Fruit fly (Drosophila melanogaster) S2 (cell line): ENCODE data around the gene CG3294.

Experiments
- CG8478 ChIP-seq: fragments of >200 bp; optimal IDR thresholded peaks from 2 replicates; lab custom pipeline; 2018
- CTCF ChIP-seq, 2 experiments: fragments of >200 bp; optimal IDR thresholded peaks; 2 replicates each; lab custom pipeline; 2018

The CG3294 gene

dm6 chr2L:4813023-4813339, 18.6 kb downstream of the CG3294 start:
- TF ChIP-seq CG8478 (lab: Kevin White, UChicago) (no peak), CTCF (optimal IDR thresholded peaks at IDR 0.05; lab: Kevin White, UChicago) (no peak)

dm6 chr2L:4818056-4818455, 23.7 kb downstream of the CG3294 start, which contains the start of gene CG3225:
Gene CG3225 (minus strand): TSS chr2L:4818245.
- TF ChIP-seq CTCF (optimal IDR thresholded peaks at IDR 0.05; lab: Kevin White, UChicago) (no peak), CG8478 (lab: Kevin White, UChicago) (no peak)

DNA sequence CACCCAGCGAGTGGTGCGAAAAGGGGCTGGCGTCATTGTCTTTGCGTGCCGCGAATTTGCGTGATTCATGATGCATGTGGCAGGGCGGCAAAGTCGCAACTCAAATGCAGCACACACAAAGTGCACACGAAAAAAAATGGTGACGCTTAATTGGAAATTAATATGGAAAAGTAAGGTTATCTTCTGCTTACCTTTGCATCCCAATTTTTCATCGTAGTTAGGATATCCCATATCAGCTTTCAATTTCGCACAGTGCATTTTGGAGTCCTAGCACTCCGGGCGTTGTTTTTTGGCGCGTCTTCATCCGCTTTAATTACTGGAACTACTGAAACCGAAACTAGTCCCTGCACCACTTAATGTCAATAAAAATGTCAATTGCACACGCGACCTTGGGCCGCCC, 25.6 kb downstream of the CG3294 start:
- TF ChIP-seq CG8478 (lab: Kevin White, UChicago) = no peak
- TF ChIP-seq CTCF (optimal IDR thresholded peaks at IDR 0.05; lab: Kevin White, UChicago) = no peak

DNA sequence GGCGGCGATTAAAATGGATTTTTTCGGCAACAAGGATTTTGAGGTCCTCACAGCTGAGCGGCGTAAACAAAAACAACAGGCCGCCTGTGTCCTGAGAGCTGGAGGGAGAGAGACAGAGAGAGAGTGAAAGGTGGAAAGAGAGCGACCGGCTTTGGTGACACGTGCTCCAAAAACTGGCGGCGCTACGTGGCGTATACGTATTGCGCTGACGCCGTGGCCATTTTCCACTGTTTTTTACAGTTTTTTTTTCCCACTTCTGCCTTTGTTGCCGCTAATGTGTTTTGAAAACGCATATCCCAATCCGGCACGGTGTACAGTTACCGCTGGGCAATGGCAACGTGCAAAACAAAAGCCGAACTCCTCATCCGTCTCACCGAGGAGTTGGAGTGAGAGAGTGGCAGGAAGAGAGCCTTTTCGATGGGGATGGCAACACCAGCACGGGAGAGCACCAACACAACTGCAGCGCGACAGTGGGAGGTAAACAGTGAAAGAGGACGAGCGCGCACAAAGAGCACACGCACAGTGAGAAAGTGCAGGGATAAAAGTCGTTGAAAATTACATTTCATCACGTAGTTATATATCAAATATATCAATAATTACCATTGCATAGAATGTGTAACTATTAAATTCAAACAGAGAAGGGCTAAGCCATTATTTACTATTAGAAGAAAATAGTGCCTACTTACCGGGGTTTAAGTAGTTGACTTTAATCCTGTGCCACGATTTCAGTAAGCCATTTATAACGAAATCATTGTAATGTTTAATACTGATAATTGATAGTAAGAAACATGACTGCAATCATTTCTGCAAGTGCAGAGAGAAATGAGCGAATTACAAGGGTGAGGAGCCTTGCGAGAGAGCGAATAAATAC, 26.3 kb downstream of the CG3294 start:
- TF ChIP-seq CG8478 (lab: Kevin White, UChicago) = no peak
- no peak for TF ChIP-seq CTCF (optimal IDR thresholded peaks at IDR 0.05; lab: Kevin White, UChicago)

- TF ChIP-seq CG8478 (lab: Kevin White, UChicago) (no peak), CTCF (optimal IDR thresholded peaks at IDR 0.05; lab: Kevin White, UChicago) (no peak)
Measured at dm6 chr2L:4821319-4821717, 27.0 kb downstream of the CG3294 start.

- no peak for TF ChIP-seq CG8478 (lab: Kevin White, UChicago)
- TF ChIP-seq CTCF (optimal IDR thresholded peaks at IDR 0.05; lab: Kevin White, UChicago) = no peak
Measured at dm6 chr2L:4821757-4822156, 27.4 kb downstream of the CG3294 start, which contains the start of gene CG15628. Gene CG15628 (plus strand): TSS chr2L:4821774.

dm6 chr2L:4822258-4822657, 27.9 kb downstream of the CG3294 start:
- TF ChIP-seq CTCF (optimal IDR thresholded peaks at IDR 0.05; lab: Kevin White, UChicago) (no peak), CG8478 (lab: Kevin White, UChicago) (no peak)

DNA sequence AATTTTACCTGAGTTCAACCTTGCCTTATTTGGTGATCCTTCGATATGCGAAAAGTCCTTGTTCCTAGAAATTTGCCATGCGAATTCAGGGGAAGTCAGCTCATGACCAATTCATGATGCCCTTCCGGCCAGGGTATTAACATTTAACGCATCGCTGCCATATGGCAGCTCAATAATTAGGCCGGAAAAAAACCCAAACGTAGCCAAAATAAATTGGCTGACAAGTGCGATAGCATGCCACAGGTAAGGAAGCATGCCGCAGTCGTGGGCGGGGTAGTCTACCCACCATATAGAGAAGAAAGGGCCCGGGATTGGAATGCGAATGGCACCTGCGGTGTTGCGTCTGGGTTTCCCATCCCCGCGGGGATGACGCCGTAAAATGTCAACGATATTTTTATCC, 29.4 kb downstream of the CG3294 start:
- TF ChIP-seq CTCF (optimal IDR thresholded peaks at IDR 0.05; lab: Kevin White, UChicago) (no peak), CG8478 (lab: Kevin White, UChicago) (no peak)

DNA sequence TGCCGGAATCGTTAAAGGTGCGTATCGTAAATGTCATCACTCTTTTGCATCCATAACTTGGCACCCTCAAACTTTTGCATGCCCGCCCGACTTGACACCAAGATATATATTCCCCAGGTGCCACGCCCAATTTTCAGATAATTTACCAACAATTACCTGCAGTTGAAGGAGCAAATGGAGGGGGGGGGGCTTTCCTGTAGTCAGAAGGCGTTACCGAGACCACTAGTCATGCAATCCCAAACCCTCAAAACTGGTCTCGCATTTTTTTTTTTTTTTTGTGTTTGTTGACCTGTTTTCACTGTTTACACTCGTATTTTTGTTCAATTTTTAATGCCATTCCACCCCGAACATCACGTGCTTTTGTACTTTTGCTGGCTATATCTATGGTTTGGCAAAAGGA, 31.3 kb downstream of the CG3294 start:
- no peak for TF ChIP-seq CTCF (optimal IDR thresholded peaks at IDR 0.05; lab: Kevin White, UChicago)
- TF ChIP-seq CG8478 (lab: Kevin White, UChicago) = no peak

DNA sequence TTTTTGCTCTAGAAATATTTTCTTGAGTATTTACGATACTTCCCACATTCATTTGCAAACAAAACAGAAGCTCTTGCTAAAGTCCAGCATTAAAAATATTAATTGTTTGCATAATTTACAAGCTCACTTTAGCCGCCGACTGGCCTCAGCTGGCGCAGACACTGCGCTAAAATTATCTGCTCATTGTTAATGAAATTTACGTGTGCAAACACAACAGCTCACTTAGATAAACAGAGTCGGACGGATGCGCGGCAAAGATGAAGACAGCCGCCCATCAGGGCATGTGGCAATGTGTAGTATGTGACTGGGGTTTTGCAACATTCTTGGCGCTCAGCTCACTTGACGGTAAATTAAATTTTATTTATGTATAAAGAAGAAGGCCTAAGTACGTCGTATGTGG, 34.7 kb downstream of the CG3294 start:
- TF ChIP-seq CG8478 (lab: Kevin White, UChicago) (no peak), CTCF (optimal IDR thresholded peaks at IDR 0.05; lab: Kevin White, UChicago) (no peak)

DNA sequence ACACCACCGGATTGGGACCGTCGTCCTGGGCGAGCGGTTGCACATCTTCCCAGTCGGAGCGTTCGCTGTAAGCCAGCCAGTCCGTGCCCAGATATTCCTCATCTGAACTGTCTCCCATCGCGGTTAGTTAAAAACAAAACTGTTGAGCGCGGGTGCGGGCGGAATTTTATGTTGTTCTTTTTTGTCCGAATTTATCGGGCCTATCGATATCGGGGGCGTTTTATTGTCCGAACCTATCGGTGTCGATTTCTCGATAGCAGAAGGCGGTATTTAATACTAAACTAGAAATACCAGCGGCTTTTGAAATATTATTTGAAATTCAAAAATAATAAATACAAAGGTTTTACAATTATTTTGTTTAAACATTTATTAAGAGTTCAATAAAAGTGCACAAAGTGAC, 36.1 kb downstream of the CG3294 start, which contains the start of gene Fnta:
Gene Fnta, minus strand, starts transcription at position 204 of the 400 bp plus-strand sequence.
- TF ChIP-seq CG8478 (lab: Kevin White, UChicago) (no peak), CTCF (optimal IDR thresholded peaks at IDR 0.05; lab: Kevin White, UChicago) (no peak)

DNA sequence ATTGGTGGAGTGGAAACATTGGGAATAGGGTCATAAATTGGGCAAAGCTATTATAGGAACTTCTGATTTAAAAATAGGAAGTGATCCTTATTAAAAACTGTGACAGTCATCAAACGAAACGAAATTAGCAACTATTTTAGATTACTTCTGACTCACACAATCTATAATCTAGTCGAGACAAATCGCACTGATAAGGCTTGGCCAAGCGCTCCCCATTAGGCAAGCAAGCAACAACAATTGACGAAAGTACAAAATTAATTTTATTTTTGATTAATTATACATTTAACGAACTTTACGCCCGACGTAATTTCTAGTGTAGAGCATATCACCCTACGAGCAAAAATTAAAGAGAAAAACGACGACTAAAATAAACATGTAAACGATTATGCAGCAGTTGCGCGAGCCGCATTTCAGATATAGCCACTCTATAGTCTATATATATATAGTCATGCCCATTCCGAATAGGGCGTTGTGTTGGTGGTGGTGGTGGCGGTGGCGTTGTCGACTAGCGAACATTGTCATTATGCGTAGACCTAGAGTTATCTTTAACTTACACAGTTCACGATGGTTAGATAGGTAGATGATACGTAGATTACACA, 40.8 kb downstream of the CG3294 start, which contains the start of gene Ir25a:
Gene Ir25a, minus strand, starts transcription at position 210 of the 599 bp plus-strand sequence.
- TF ChIP-seq CG8478 (lab: Kevin White, UChicago) = no peak
- no peak for TF ChIP-seq CTCF (optimal IDR thresholded peaks at IDR 0.05; lab: Kevin White, UChicago)

DNA sequence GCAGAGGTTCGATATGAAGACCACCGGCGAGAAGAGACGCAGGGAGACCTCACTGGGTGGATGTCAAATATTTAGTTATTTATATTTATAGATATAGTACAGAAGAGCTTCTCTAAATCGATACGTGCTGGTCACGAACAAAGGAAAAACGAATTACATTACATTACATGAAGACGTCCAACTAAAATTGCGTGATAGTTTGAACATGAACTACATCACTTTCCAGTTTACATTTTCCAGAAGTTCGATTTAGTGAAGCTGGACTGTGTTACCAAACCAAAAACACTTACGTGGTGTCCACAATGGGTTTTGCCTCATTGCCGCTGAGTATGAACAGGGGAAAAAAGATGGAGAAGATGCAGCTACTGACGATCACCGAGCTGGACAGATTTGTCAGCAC, 41.8 kb downstream of the CG3294 start:
- TF ChIP-seq CTCF (optimal IDR thresholded peaks at IDR 0.05; lab: Kevin White, UChicago) (no peak), CG8478 (lab: Kevin White, UChicago) (no peak)

DNA sequence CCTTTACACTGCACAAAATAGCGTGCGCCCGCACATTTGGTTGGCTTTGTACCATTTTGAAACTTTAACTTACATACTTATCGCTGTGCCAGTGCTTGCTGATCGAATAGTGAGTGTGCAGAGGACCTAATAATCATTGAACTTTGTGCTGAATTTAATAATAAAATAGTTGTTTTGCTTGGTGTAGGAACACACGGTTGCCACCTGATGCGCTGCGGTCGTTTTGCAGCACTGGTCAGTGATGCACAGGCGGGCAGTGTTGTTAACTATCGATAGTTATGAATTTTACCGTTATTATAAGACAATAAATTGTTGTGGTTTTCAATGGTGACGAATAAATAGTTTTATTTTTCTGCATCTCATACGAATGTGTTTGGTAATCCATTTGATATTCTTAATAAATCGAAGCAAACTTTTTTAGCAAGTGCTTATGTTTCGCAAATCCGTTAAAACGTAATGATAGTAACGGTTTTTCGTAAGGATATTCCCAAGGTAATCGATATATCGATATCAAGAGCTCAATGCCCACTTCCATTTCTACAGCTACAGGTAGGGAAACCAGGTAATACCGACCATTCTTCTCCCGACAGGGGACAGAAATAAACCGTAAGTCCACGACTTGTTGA, 43.5 kb downstream of the CG3294 start, which contains the start of the genes tank and CG12194:
Gene tank, minus strand, starts transcription at position 228 of the 626 bp plus-strand sequence.
Gene CG12194, plus strand, starts transcription at position 576 of the 626 bp plus-strand sequence.
- TF ChIP-seq CTCF (optimal IDR thresholded peaks at IDR 0.05; lab: Kevin White, UChicago) (no peak), CG8478 (lab: Kevin White, UChicago) (no peak)
